Worm (Caenorhabditis elegans): ENCODE results near the gene B0393.7.

DNA sequence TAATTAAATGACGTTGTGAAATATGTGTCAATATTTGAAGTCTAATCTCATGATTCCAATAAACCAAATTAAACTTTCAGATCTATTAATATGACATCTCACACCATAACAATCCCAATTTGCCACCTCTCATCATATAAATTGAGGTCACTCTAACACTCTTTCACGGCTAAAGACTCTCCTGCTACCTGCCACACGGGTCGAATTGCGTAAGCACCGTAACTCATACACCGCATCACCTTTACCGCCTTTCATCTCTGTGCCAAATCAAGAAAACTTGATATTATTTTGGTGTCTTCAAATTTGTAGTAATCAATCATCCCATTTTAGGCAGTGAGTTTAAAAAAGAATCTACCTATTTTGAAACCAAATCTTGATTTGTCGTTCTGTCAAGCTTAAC lies 28.4 kb upstream of the B0393.7 start:
- TF ChIP-seq ztf-18 (tag; optimal IDR thresholded peaks at IDR 0.05) (no peak), ama-1 (optimal IDR thresholded peaks at IDR 0.05) (no peak), ama-1 (GFP tag; optimal IDR thresholded peaks at IDR 0.05) (no peak), zim-3 (tag; optimal IDR thresholded peaks at IDR 0.05) (no peak), nhr-80 (tag; optimal IDR thresholded peaks at IDR 0.05) (no peak), madf-8 (GFP tag; conservative IDR thresholded peaks at IDR 0.05) (no peak)

Data from whole organism, young adult.